Worm (Caenorhabditis elegans) whole organism, mixed stage, embryonic: ENCODE results near the gene jmjd-3.2.

Source experiments
- M03D4.4 ChIP-seq: sonication (generic microtip); optimal IDR thresholded peaks from 2 replicates; lab custom pipeline; 2017; ENCODE audit warnings: mild to moderate bottlenecking, missing genetic modification characterization, missing compliant biosample characterization
- bed-3 ChIP-seq: fragments of 200-800 bp; sonication (Bioruptor generic); optimal IDR thresholded peaks from 3 replicates; lab custom pipeline; 2018; ENCODE audit warnings: mild to moderate bottlenecking, missing genetic modification characterization, moderate library complexity, missing compliant biosample characterization
- blmp-1 ChIP-seq: fragments of 150-350 bp; optimal IDR thresholded peaks from 2 replicates; lab custom pipeline; 2014; ENCODE audit warnings: missing biosample characterization, missing genetic modification characterization
- ceh-43 ChIP-seq: fragments of 200-800 bp; sonication (Bioruptor generic); optimal IDR thresholded peaks from 2 replicates; lab custom pipeline; 2018; ENCODE audit warnings: mild to moderate bottlenecking, missing genetic modification characterization, moderate library complexity, missing compliant biosample characterization
- ceh-83 ChIP-seq: fragments of 200-800 bp; sonication (Bioruptor generic); optimal IDR thresholded peaks from 2 replicates; lab custom pipeline; 2018; ENCODE audit warnings: mild to moderate bottlenecking, missing genetic modification characterization, missing compliant biosample characterization
- ces-1 ChIP-seq: fragments of 150-350 bp; optimal IDR thresholded peaks from 2 replicates; lab custom pipeline; 2014; ENCODE audit warnings: missing biosample characterization, missing genetic modification reagents, missing genetic modification characterization
- cnd-1 ChIP-seq: fragments of 200-800 bp; sonication (Bioruptor generic); optimal IDR thresholded peaks from 2 replicates; lab custom pipeline; 2018; ENCODE audit warnings: mild to moderate bottlenecking, missing genetic modification characterization, missing compliant biosample characterization
- drap-1 ChIP-seq: fragments of 200-800 bp; sonication (Bioruptor generic); optimal IDR thresholded peaks from 3 replicates; lab custom pipeline; 2018; ENCODE audit warnings: mild to moderate bottlenecking, missing genetic modification characterization, missing compliant biosample characterization
- elt-1 ChIP-seq: sonication (generic microtip); optimal IDR thresholded peaks from 2 replicates; lab custom pipeline; 2017; ENCODE audit warnings: missing genetic modification characterization, mild to moderate bottlenecking, missing compliant biosample characterization, antibody characterized with exemption, moderate library complexity, borderline replicate concordance; ENCODE audit not compliant: insufficient read depth
- elt-3 ChIP-seq: fragments of 150-350 bp; optimal IDR thresholded peaks from 2 replicates; lab custom pipeline; 2014; ENCODE audit warnings: missing biosample characterization, missing genetic modification characterization
- flh-1 ChIP-seq: fragments of 200-800 bp; sonication (Bioruptor generic); optimal IDR thresholded peaks from 2 replicates; lab custom pipeline; 2018; ENCODE audit warnings: mild to moderate bottlenecking, missing genetic modification characterization, moderate library complexity, missing compliant biosample characterization
- ham-2 ChIP-seq: fragments of 200-800 bp; sonication (Bioruptor generic); optimal IDR thresholded peaks from 2 replicates; lab custom pipeline; 2018; ENCODE audit warnings: mild to moderate bottlenecking, missing genetic modification characterization, missing compliant biosample characterization
- hlh-1 ChIP-seq: fragments of 150-350 bp; optimal IDR thresholded peaks from 2 replicates; lab custom pipeline; 2014; ENCODE audit warnings: missing biosample characterization, missing genetic modification reagents, missing genetic modification characterization
- lin-13 ChIP-seq: fragments of 150-350 bp; optimal IDR thresholded peaks from 2 replicates; lab custom pipeline; 2014; ENCODE audit warnings: missing biosample characterization, missing genetic modification characterization
- lin-32 ChIP-seq: fragments of 200-800 bp; sonication (Bioruptor generic); optimal IDR thresholded peaks from 2 replicates; lab custom pipeline; 2018; ENCODE audit warnings: mild to moderate bottlenecking, missing genetic modification characterization, missing compliant biosample characterization
- lsy-2 ChIP-seq: fragments of 150-350 bp; optimal IDR thresholded peaks from 2 replicates; lab custom pipeline; 2014; ENCODE audit warnings: missing biosample characterization, missing genetic modification characterization
- mab-5 ChIP-seq: fragments of 150-350 bp; optimal IDR thresholded peaks from 2 replicates; lab custom pipeline; 2014; ENCODE audit warnings: missing biosample characterization, missing genetic modification characterization
- mep-1 ChIP-seq: fragments of 150-350 bp; optimal IDR thresholded peaks from 2 replicates; lab custom pipeline; 2017; ENCODE audit warnings: missing biosample characterization, missing genetic modification reagents, missing genetic modification characterization, inconsistent platforms
- mls-2 ChIP-seq: sonication (generic microtip); optimal IDR thresholded peaks from 2 replicates; lab custom pipeline; 2016; ENCODE audit warnings: mild to moderate bottlenecking, missing genetic modification characterization, moderate library complexity, missing compliant biosample characterization
- nhr-12 ChIP-seq: fragments of 150-350 bp; optimal IDR thresholded peaks from 2 replicates; lab custom pipeline; 2014; ENCODE audit warnings: missing biosample characterization, missing genetic modification characterization
- nhr-2 ChIP-seq: fragments of 150-350 bp; optimal IDR thresholded peaks from 2 replicates; lab custom pipeline; 2014; ENCODE audit warnings: missing biosample characterization, missing genetic modification characterization
- nhr-237 ChIP-seq: fragments of 150-350 bp; optimal IDR thresholded peaks from 2 replicates; lab custom pipeline; 2014; ENCODE audit warnings: missing biosample characterization, missing genetic modification characterization
- nhr-28 ChIP-seq: fragments of 150-350 bp; optimal IDR thresholded peaks from 2 replicates; lab custom pipeline; 2014; ENCODE audit warnings: missing biosample characterization, missing genetic modification characterization
- nhr-76 ChIP-seq: sonication (generic microtip); optimal IDR thresholded peaks from 2 replicates; lab custom pipeline; 2017; ENCODE audit warnings: missing biosample characterization, missing genetic modification characterization
- pha-4 ChIP-seq: fragments of 150-350 bp; optimal IDR thresholded peaks from 2 replicates; lab custom pipeline; 2018; ENCODE audit warnings: missing biosample characterization, missing genetic modification reagents, missing genetic modification characterization
- sem-2 ChIP-seq: fragments of 200-800 bp; sonication (Bioruptor generic); optimal IDR thresholded peaks from 2 replicates; lab custom pipeline; 2018; ENCODE audit warnings: mild to moderate bottlenecking, missing genetic modification characterization, missing compliant biosample characterization
- snpc-4 ChIP-seq: fragments of 150-350 bp; optimal IDR thresholded peaks from 2 replicates; lab custom pipeline; 2014; ENCODE audit warnings: missing biosample characterization, missing genetic modification characterization
- sptf-1 ChIP-seq: sonication (generic microtip); optimal IDR thresholded peaks from 2 replicates; lab custom pipeline; 2017; ENCODE audit warnings: mild to moderate bottlenecking, missing genetic modification characterization, moderate library complexity, missing compliant biosample characterization
- unc-120 ChIP-seq: sonication (generic microtip); optimal IDR thresholded peaks from 2 replicates; lab custom pipeline; 2017; ENCODE audit warnings: missing genetic modification characterization, missing compliant biosample characterization; ENCODE audit not compliant: poor library complexity, severe bottlenecking
- unc-39 ChIP-seq: fragments of 150-350 bp; optimal IDR thresholded peaks from 2 replicates; lab custom pipeline; 2014; ENCODE audit warnings: missing biosample characterization, missing genetic modification characterization
- unc-62 ChIP-seq: fragments of 150-350 bp; optimal IDR thresholded peaks from 2 replicates; lab custom pipeline; 2014; ENCODE audit warnings: missing biosample characterization, missing genetic modification reagents, missing genetic modification characterization
- zip-8 ChIP-seq: fragments of 150-350 bp; optimal IDR thresholded peaks from 2 replicates; lab custom pipeline; 2014; ENCODE audit warnings: missing biosample characterization, missing genetic modification characterization
- ztf-11 ChIP-seq: fragments of 150-350 bp; optimal IDR thresholded peaks from 2 replicates; lab custom pipeline; 2014; ENCODE audit warnings: missing biosample characterization, missing genetic modification characterization

Gene jmjd-3.2

ce11 chrX:14478743-14479428 lies 30.9 kb downstream of the jmjd-3.2 start, which contains the start of gene M163.11:
Gene M163.11, plus strand, starts transcription at chrX:14479378.
- TF ChIP-seq flh-1 (GFP tag; lab: Kevin White, UChicago): no peak
- TF ChIP-seq ceh-43 (GFP tag; lab: Kevin White, UChicago): no peak
- no peak for TF ChIP-seq M03D4.4
- no peak for TF ChIP-seq unc-62 (GFP tag; lab: Kevin White, UChicago)
- peak; percentile 55 for TF ChIP-seq unc-120 (tag; lab: Kevin White, UChicago)
- no peak for TF ChIP-seq nhr-237 (tag; lab: Kevin White, UChicago)
- no peak for TF ChIP-seq mab-5
- TF ChIP-seq, all 35 proteins: peak for 1

DNA sequence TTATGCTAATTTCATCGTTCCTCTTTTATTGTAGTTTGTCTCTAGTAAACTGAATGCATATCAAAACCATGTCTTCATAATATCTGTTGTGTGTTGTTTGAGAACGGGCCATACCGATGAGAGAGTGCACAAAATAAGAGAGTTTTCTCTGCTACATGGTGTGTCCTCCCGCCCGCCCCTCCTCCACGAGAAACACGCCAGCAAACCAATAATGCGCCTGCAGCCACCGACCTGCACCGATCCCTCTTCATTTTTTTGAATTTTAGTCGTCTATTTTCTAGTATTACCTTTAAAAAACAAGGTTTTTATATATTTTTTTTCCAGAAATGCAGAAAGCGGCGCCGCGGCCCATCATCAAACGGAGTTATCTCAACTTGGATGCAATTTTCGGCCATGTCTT lies 32.2 kb downstream of the jmjd-3.2 start, which contains the start of gene gfi-3:
Gene gfi-3, plus strand, starts transcription at position 325 of the 400 bp plus-strand sequence.
- peak; percentile 55 for TF ChIP-seq drap-1
- TF ChIP-seq nhr-76: no peak
- TF ChIP-seq lsy-2 (tag; lab: Kevin White, UChicago): peak; percentile 59
- no peak for TF ChIP-seq bed-3 (GFP tag; lab: Kevin White, UChicago)
- peak; percentile 18 for TF ChIP-seq ces-1
- no peak for TF ChIP-seq elt-1 (tag; lab: Kevin White, UChicago)
- peak; percentile 30 for TF ChIP-seq pha-4 (tag; lab: Kevin White, UChicago)
- TF ChIP-seq ztf-11: no peak
- TF ChIP-seq mep-1: peak; percentile 34
- no peak for TF ChIP-seq sem-2 (GFP tag; lab: Kevin White, UChicago)
- TF ChIP-seq cnd-1: peak; percentile 7
- TF ChIP-seq blmp-1 (tag; lab: Kevin White, UChicago): no peak
- TF ChIP-seq elt-3 (tag; lab: Kevin White, UChicago): no peak
- no peak for TF ChIP-seq zip-8 (tag; lab: Kevin White, UChicago)
- TF ChIP-seq sptf-1 (tag; lab: Kevin White, UChicago): peak; percentile 80
- no peak for TF ChIP-seq flh-1 (GFP tag; lab: Kevin White, UChicago)
- TF ChIP-seq hlh-1: peak; percentile 37
- no peak for TF ChIP-seq nhr-12 (tag; lab: Kevin White, UChicago)
- TF ChIP-seq unc-120 (tag; lab: Kevin White, UChicago): peak; percentile 41
- TF ChIP-seq nhr-237 (tag; lab: Kevin White, UChicago): no peak
- TF ChIP-seq mls-2 (tag; lab: Kevin White, UChicago): peak; percentile 5
- no peak for TF ChIP-seq nhr-28
- peak; percentile 75 for TF ChIP-seq M03D4.4
- TF ChIP-seq ham-2 (GFP tag; lab: Kevin White, UChicago): peak; percentile 57
- no peak for TF ChIP-seq lin-32 (GFP tag; lab: Kevin White, UChicago)
- no peak for TF ChIP-seq ceh-83 (GFP tag; lab: Kevin White, UChicago)
- peak; percentile 8 for TF ChIP-seq unc-62 (GFP tag; lab: Kevin White, UChicago)
- TF ChIP-seq unc-39 (tag; lab: Kevin White, UChicago): no peak
- peak; percentile 82 for TF ChIP-seq lin-13 (tag; lab: Kevin White, UChicago)
- no peak for TF ChIP-seq ceh-43 (GFP tag; lab: Kevin White, UChicago)

DNA sequence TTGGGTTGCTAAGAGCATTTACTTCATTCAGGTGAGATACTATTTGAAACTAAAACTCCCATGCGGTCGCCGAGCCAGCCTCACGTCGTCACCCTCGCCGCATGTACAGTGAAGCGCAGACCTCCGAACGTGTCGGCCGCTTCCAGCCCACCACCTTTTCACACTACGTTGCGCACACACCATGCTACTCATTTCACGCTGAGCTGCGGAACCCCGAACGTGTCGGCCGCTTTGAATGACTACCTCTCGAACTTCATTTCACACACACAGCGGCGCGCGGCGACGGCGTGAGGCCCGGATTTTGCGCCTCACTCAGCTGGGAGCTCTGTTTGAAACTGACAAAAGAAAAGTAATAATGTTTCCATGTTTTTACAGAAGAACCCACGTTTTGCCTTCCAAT lies 33.6 kb downstream of the jmjd-3.2 start:
- TF ChIP-seq nhr-237 (tag; lab: Kevin White, UChicago) (no peak), pha-4 (tag; lab: Kevin White, UChicago) (no peak), unc-39 (tag; lab: Kevin White, UChicago) (no peak), nhr-2 (no peak), elt-1 (tag; lab: Kevin White, UChicago) (no peak), mep-1 (no peak), mls-2 (tag; lab: Kevin White, UChicago) (no peak), zip-8 (tag; lab: Kevin White, UChicago) (no peak), unc-62 (GFP tag; lab: Kevin White, UChicago) (no peak), ztf-11 (no peak), hlh-1 (no peak), flh-1 (GFP tag; lab: Kevin White, UChicago) (no peak), ces-1 (no peak), nhr-76 (no peak), M03D4.4 (no peak), sptf-1 (tag; lab: Kevin White, UChicago) (no peak), nhr-12 (tag; lab: Kevin White, UChicago) (no peak), lsy-2 (tag; lab: Kevin White, UChicago) (no peak)

DNA sequence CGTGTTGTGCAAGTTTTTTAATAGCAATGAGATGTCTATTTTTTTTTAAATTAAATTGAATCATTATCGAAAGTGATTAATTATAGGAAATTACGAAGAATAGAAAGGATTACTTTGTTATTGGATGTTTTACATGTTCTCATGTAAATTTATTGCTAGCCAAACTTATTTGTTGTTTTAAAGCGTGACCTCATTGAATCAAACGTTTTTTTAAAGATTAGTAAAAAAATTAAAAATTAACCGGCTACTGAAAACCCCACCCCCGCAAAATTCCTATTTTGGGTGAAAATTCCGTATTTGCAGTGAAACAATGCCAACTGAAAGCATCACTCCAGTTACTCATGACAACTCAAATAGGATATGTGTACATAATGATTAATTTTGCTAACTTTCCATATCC lies 36.8 kb downstream of the jmjd-3.2 start, which contains the start of gene M163.8:
Gene M163.8, plus strand, starts transcription at position 301 of the 400 bp plus-strand sequence.
- no peak for TF ChIP-seq snpc-4
- no peak for TF ChIP-seq flh-1 (GFP tag; lab: Kevin White, UChicago)
- TF ChIP-seq lin-32 (GFP tag; lab: Kevin White, UChicago): no peak
